Fruit fly (Drosophila melanogaster) whole organism, prepupa: ENCODE results near the gene DCTN6-p27.

ENCODE experiments used
- CG10631 ChIP-seq: fragments of 200-800 bp; sonication (Bioruptor generic); optimal IDR thresholded peaks from 2 replicates; lab custom pipeline; 2016; ENCODE audit warnings: missing biosample characterization, missing genetic modification characterization
- CG10669 ChIP-seq: fragments of 200-800 bp; sonication (Bioruptor generic); optimal IDR thresholded peaks from 3 replicates; lab custom pipeline; 2018; ENCODE audit warnings: missing biosample characterization, mild to moderate bottlenecking, missing genetic modification characterization, moderate library complexity
- CG11762 ChIP-seq: fragments of 200-800 bp; sonication (Bioruptor generic); optimal IDR thresholded peaks from 3 replicates; lab custom pipeline; 2016; ENCODE audit warnings: missing biosample characterization, missing genetic modification characterization; ENCODE audit not compliant: insufficient read depth
- CG15336 ChIP-seq: fragments of 200-800 bp; sonication (Bioruptor generic); IDR thresholded peaks from 2 replicates; pipeline ENCODE4 v1.3.6; 2022; ENCODE audit warnings: missing biosample characterization, missing genetic modification characterization
- CG1621 ChIP-seq: fragments of 200-800 bp; sonication (Bioruptor generic); optimal IDR thresholded peaks from 3 replicates; lab custom pipeline; 2018; ENCODE audit warnings: missing biosample characterization, mild to moderate bottlenecking, missing genetic modification characterization
- CG3032 ChIP-seq: fragments of 200-800 bp; optimal IDR thresholded peaks from 2 replicates; lab custom pipeline; 2019; ENCODE audit warnings: missing biosample characterization, mild to moderate bottlenecking, missing genetic modification characterization, moderate library complexity
- CG31627 ChIP-seq: fragments of 200-800 bp; sonication (Bioruptor generic); optimal IDR thresholded peaks from 3 replicates; lab custom pipeline; 2016; ENCODE audit warnings: missing biosample characterization, missing genetic modification characterization
- CG32006 ChIP-seq: fragments of 200-800 bp; sonication (Bioruptor generic); optimal IDR thresholded peaks from 3 replicates; lab custom pipeline; 2017; ENCODE audit warnings: missing biosample characterization, mild to moderate bottlenecking, missing genetic modification characterization
- CG34406 ChIP-seq: fragments of 200-800 bp; sonication (Bioruptor generic); optimal IDR thresholded peaks from 3 replicates; lab custom pipeline; 2016; ENCODE audit warnings: missing biosample characterization, missing genetic modification characterization
- CG3919 ChIP-seq: fragments of 200-800 bp; sonication (Bioruptor generic); optimal IDR thresholded peaks from 3 replicates; lab custom pipeline; 2016; ENCODE audit warnings: missing biosample characterization, missing genetic modification characterization
- CG4318 ChIP-seq: fragments of 200-800 bp; sonication (Bioruptor generic); optimal IDR thresholded peaks from 3 replicates; lab custom pipeline; 2017; ENCODE audit warnings: missing biosample characterization, mild to moderate bottlenecking, missing genetic modification characterization
- CG6163 ChIP-seq: fragments of 200-800 bp; sonication (Bioruptor generic); IDR thresholded peaks from 3 replicates; pipeline ENCODE4 v1.3.6; 2022; ENCODE audit warnings: missing biosample characterization, missing genetic modification characterization
- CG6276 ChIP-seq: fragments of 200-800 bp; sonication (Bioruptor generic); optimal IDR thresholded peaks from 2 replicates; lab custom pipeline; 2017; ENCODE audit warnings: missing biosample characterization, mild to moderate bottlenecking, missing genetic modification characterization
- CG6808 ChIP-seq: fragments of 200-800 bp; sonication (Bioruptor generic); optimal IDR thresholded peaks from 3 replicates; lab custom pipeline; 2017; ENCODE audit warnings: missing biosample characterization, missing genetic modification characterization, mild to moderate bottlenecking, moderate library complexity, missing genetic modification reagents
- CG7368 ChIP-seq: fragments of 200-800 bp; sonication (Bioruptor generic); optimal IDR thresholded peaks from 3 replicates; lab custom pipeline; 2016; ENCODE audit warnings: missing biosample characterization, missing genetic modification characterization
- CG8119 ChIP-seq: fragments of 200-800 bp; sonication (Bioruptor generic); IDR thresholded peaks from 3 replicates; pipeline ENCODE4 v1.3.6; 2022; ENCODE audit warnings: missing biosample characterization, missing genetic modification characterization
- CG8319 ChIP-seq: fragments of 200-800 bp; sonication (Bioruptor generic); optimal IDR thresholded peaks from 3 replicates; lab custom pipeline; 2016; ENCODE audit warnings: missing biosample characterization, missing genetic modification characterization
- CG9139 ChIP-seq: fragments of 200-800 bp; sonication (Bioruptor generic); optimal IDR thresholded peaks from 3 replicates; lab custom pipeline; 2017; ENCODE audit warnings: missing biosample characterization, mild to moderate bottlenecking, missing genetic modification characterization
- Eip78C ChIP-seq: fragments of 200-800 bp; sonication (Bioruptor generic); peaks from one replicate; lab custom pipeline; 2016; ENCODE audit warnings: missing biosample characterization, missing genetic modification characterization
- Ets21C ChIP-seq: fragments of 200-800 bp; sonication (Bioruptor generic); optimal IDR thresholded peaks from 3 replicates; lab custom pipeline; 2016; ENCODE audit warnings: missing biosample characterization, missing genetic modification characterization
- Ets96B ChIP-seq: fragments of 200-800 bp; optimal IDR thresholded peaks from 2 replicates; lab custom pipeline; 2019; ENCODE audit warnings: missing biosample characterization, mild to moderate bottlenecking, missing genetic modification characterization, moderate library complexity
- Gug ChIP-seq: fragments of 200-800 bp; sonication (Bioruptor generic); IDR thresholded peaks from 2 replicates; pipeline ENCODE4 v1.3.6; 2022; ENCODE audit warnings: missing biosample characterization, missing genetic modification characterization
- Hr39 ChIP-seq: fragments of 200-800 bp; sonication (Bioruptor generic); optimal IDR thresholded peaks from 2 replicates; lab custom pipeline; 2016; ENCODE audit warnings: missing biosample characterization, missing genetic modification characterization
- Hr4 ChIP-seq: fragments of 200-800 bp; sonication (Bioruptor generic); optimal IDR thresholded peaks from 3 replicates; lab custom pipeline; 2016; ENCODE audit warnings: missing biosample characterization, missing genetic modification characterization
- Lpt ChIP-seq: fragments of 200-800 bp; sonication (Bioruptor generic); optimal IDR thresholded peaks from 3 replicates; lab custom pipeline; 2016; ENCODE audit warnings: missing biosample characterization, missing genetic modification characterization
- Met ChIP-seq: fragments of 200-800 bp; sonication (Bioruptor generic); optimal IDR thresholded peaks from 3 replicates; lab custom pipeline; 2016; ENCODE audit warnings: missing biosample characterization, missing genetic modification characterization
- OdsH ChIP-seq: fragments of 200-800 bp; sonication (Bioruptor generic); optimal IDR thresholded peaks from 3 replicates; lab custom pipeline; 2016; ENCODE audit warnings: missing biosample characterization, missing genetic modification characterization
- Smox ChIP-seq: fragments of 200-800 bp; sonication (Bioruptor generic); optimal IDR thresholded peaks from 3 replicates; lab custom pipeline; 2016; ENCODE audit warnings: missing biosample characterization, missing genetic modification characterization
- Sox102F ChIP-seq: fragments of 200-800 bp; sonication (Bioruptor generic); optimal IDR thresholded peaks from 2 replicates; lab custom pipeline; 2016; ENCODE audit warnings: missing biosample characterization, mild to moderate bottlenecking, missing genetic modification characterization
- Sox14 ChIP-seq: fragments of 200-800 bp; sonication (Bioruptor generic); optimal IDR thresholded peaks from 3 replicates; lab custom pipeline; 2016; ENCODE audit warnings: missing biosample characterization, missing genetic modification characterization
- achi ChIP-seq: fragments of 200-800 bp; sonication (Bioruptor generic); optimal IDR thresholded peaks from 3 replicates; lab custom pipeline; 2016; ENCODE audit warnings: missing biosample characterization, missing genetic modification characterization
- acj6 ChIP-seq: fragments of 200-800 bp; sonication (Bioruptor generic); optimal IDR thresholded peaks from 3 replicates; lab custom pipeline; 2016; ENCODE audit warnings: missing biosample characterization, missing genetic modification characterization
- cyc ChIP-seq: fragments of 200-800 bp; sonication (Bioruptor generic); optimal IDR thresholded peaks from 3 replicates; lab custom pipeline; 2016; ENCODE audit warnings: missing biosample characterization, missing genetic modification characterization
- dsx ChIP-seq: fragments of 200-800 bp; optimal IDR thresholded peaks from 3 replicates; lab custom pipeline; 2019; ENCODE audit warnings: missing biosample characterization, mild to moderate bottlenecking, missing genetic modification characterization, moderate library complexity; ENCODE audit not compliant: poor library complexity, severe bottlenecking
- eg ChIP-seq: fragments of 200-800 bp; sonication (Bioruptor generic); IDR thresholded peaks from 3 replicates; pipeline ENCODE4 v1.3.6; 2022; ENCODE audit warnings: missing biosample characterization, missing genetic modification characterization
- esn ChIP-seq: fragments of 200-800 bp; sonication (Bioruptor generic); optimal IDR thresholded peaks from 2 replicates; lab custom pipeline; 2016; ENCODE audit warnings: missing biosample characterization, mild to moderate bottlenecking, missing genetic modification characterization, moderate library complexity
- fd59A ChIP-seq: fragments of 200-800 bp; sonication (Bioruptor generic); optimal IDR thresholded peaks from 2 replicates; lab custom pipeline; 2017; ENCODE audit warnings: missing biosample characterization, mild to moderate bottlenecking, missing genetic modification characterization, missing genetic modification reagents
- fkh ChIP-seq: fragments of 200-800 bp; sonication (Bioruptor generic); optimal IDR thresholded peaks from 3 replicates; lab custom pipeline; 2017; ENCODE audit warnings: missing biosample characterization, mild to moderate bottlenecking, missing genetic modification characterization, moderate library complexity
- lz ChIP-seq: fragments of 200-800 bp; sonication (Bioruptor generic); optimal IDR thresholded peaks from 3 replicates; lab custom pipeline; 2016; ENCODE audit warnings: missing biosample characterization, missing genetic modification characterization
- pdm3 ChIP-seq: fragments of 200-800 bp; sonication (Bioruptor generic); optimal IDR thresholded peaks from 3 replicates; lab custom pipeline; 2016; ENCODE audit warnings: missing biosample characterization, missing genetic modification characterization
- salr ChIP-seq, 2 experiments: fragments of 200-800 bp; sonication (Bioruptor generic); optimal IDR thresholded peaks; 3 replicates each; lab custom pipeline; 2016 to 2018; ENCODE audit warnings: missing biosample characterization in 2 of 2, missing genetic modification characterization in 2 of 2, mild to moderate bottlenecking in 1 of 2
- spab ChIP-seq: fragments of 200-800 bp; sonication (Bioruptor generic); optimal IDR thresholded peaks from 2 replicates; lab custom pipeline; 2017; ENCODE audit warnings: missing biosample characterization, mild to moderate bottlenecking, missing genetic modification characterization, missing genetic modification reagents
- svp ChIP-seq: fragments of 200-800 bp; sonication (Bioruptor generic); peaks from one replicate; lab custom pipeline; 2016; ENCODE audit warnings: missing biosample characterization, missing genetic modification characterization
- topi ChIP-seq: fragments of 200-800 bp; sonication (Bioruptor generic); optimal IDR thresholded peaks from 3 replicates; lab custom pipeline; 2016; ENCODE audit warnings: missing biosample characterization, missing genetic modification characterization

The DCTN6-p27 gene

DNA sequence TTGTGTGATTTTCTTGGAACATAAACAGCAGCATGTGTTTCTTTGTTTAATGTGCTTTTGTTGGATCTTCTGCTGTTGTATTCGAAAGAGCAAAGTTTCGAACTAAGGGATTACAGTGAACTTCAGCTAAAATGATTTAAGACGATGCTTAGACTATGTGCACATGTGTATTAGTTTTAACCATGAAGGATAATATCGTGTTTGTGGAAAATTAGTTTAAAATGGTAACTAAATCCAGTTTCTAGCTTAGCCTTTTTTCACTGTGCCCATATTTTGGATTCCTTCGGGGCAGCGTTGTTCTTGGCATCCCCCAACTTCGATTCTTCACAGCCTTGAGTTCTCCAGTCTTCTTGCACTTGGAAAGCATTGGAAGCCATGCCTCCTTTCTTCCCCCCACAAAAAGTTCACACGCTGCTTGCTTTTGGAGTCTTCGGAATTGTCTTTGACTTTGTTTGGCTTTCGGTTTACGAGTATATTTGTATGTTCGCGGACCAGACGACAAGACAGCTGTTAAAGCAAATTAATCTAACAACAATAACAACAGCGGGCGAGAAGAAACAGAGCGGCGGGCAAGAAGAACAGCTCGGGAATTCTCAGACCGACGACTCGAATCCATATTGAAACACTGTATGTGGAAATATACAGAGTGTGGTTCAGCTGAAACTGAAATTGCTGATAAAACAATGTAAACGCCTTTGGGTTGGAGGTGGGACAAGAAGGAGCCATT lies 8.3 kb downstream of the DCTN6-p27 start (continued):
- TF ChIP-seq CG3032 (tag; lab: Kevin White, UChicago) (peak; percentile 25), CG8319 (no peak), CG34406 (no peak), CG9139 (GFP tag; lab: Kevin White, UChicago) (no peak), CG3919 (GFP tag; lab: Kevin White, UChicago) (no peak), CG11762 (GFP tag; lab: Kevin White, UChicago) (peak; percentile 20), CG10669 (GFP tag; lab: Kevin White, UChicago) (peak; percentile 45), Met (GFP tag; lab: Kevin White, UChicago) (peak; percentile 57)

DNA sequence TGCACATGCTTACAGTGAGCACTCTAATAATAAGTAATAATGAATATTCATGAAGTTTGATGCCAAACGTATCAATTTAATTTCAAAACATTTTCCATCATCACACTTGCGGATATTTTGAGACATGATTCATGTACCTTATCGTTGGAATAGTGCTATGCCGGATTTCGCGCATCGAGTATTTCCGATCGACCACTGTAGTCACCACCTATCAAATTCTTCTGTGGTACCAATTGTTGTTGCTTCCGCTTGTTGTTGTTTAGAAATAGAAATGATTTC lies 8.8 kb downstream of the DCTN6-p27 start:
- peak; percentile 3 for TF ChIP-seq dsx (GFP tag; lab: Kevin White, UChicago)
- peak; percentile 45 for TF ChIP-seq CG6276
- peak; percentile 1 for TF ChIP-seq CG4318
- TF ChIP-seq Hr4 (GFP tag; lab: Kevin White, UChicago), result peak; percentile 54
- TF ChIP-seq Sox102F (GFP tag; lab: Kevin White, UChicago), result peak; percentile 35
- no peak for TF ChIP-seq CG7368 (GFP tag; lab: Kevin White, UChicago)
- no peak for TF ChIP-seq CG1621
- no peak for TF ChIP-seq CG10669 (GFP tag; lab: Kevin White, UChicago)
- TF ChIP-seq Ets21C (GFP tag; lab: Kevin White, UChicago), result peak; percentile 42
- peak; percentile 24 for TF ChIP-seq Smox
- peak; percentile 66 for TF ChIP-seq CG32006
- 0 out of 3 replicates have a peak, but pooled peaks have one; percentile 39 for TF ChIP-seq CG8119 (GFP tag; lab: Robert Waterston, UW)
- TF ChIP-seq Sox14, result peak; percentile 60
- TF ChIP-seq CG15336 (GFP tag; lab: Robert Waterston, UW), result peak; percentile 51
- peak; percentile 71 for TF ChIP-seq Eip78C (GFP tag; lab: Kevin White, UChicago)
- peak; percentile 60 for TF ChIP-seq CG6163
- peak; percentile 7 for TF ChIP-seq fd59A
- TF ChIP-seq salr (GFP tag; optimal IDR thresholded peaks at IDR 0.05; lab: Kevin White, UChicago), result no peak
- TF ChIP-seq OdsH (GFP tag; lab: Kevin White, UChicago), result peak; percentile 46
- no peak for TF ChIP-seq fkh (GFP tag; lab: Kevin White, UChicago)
- no peak for TF ChIP-seq Ets96B (tag; lab: Kevin White, UChicago)
- no peak for TF ChIP-seq spab (GFP tag; lab: Kevin White, UChicago)
- TF ChIP-seq lz (GFP tag; lab: Kevin White, UChicago), result peak; percentile 38
- peak; percentile 44 for TF ChIP-seq pdm3 (GFP tag; lab: Kevin White, UChicago)
- TF ChIP-seq svp (GFP tag; lab: Kevin White, UChicago), result peak; percentile 70
- TF ChIP-seq CG3919 (GFP tag; lab: Kevin White, UChicago), result peak; percentile 38
- TF ChIP-seq acj6 (GFP tag; lab: Kevin White, UChicago), result peak; percentile 48
- TF ChIP-seq Gug, result no peak
- peak; percentile 13 for TF ChIP-seq CG34406
- TF ChIP-seq CG31627 (GFP tag; lab: Kevin White, UChicago), result peak; percentile 49
- TF ChIP-seq cyc, result peak; percentile 58
- no peak for TF ChIP-seq CG8319
- TF ChIP-seq esn (GFP tag; lab: Kevin White, UChicago), result peak; percentile 46
- peak; percentile 30 for TF ChIP-seq achi (GFP tag; lab: Kevin White, UChicago)
- TF ChIP-seq CG10631 (GFP tag; lab: Kevin White, UChicago), result peak; percentile 46
- TF ChIP-seq Hr39, result peak; percentile 54
- no peak for TF ChIP-seq CG6808
- peak; percentile 67 for TF ChIP-seq Met (GFP tag; lab: Kevin White, UChicago)
- TF ChIP-seq eg (GFP tag; lab: Robert Waterston, UW), result peak; percentile 45; the same call in 2 of the 3 replicates
- peak; percentile 34 for TF ChIP-seq topi
- TF ChIP-seq Lpt (GFP tag; lab: Kevin White, UChicago), result no peak
